Worm (Caenorhabditis elegans): ENCODE results near the gene snf-3.

snf-3 gene

DNA sequence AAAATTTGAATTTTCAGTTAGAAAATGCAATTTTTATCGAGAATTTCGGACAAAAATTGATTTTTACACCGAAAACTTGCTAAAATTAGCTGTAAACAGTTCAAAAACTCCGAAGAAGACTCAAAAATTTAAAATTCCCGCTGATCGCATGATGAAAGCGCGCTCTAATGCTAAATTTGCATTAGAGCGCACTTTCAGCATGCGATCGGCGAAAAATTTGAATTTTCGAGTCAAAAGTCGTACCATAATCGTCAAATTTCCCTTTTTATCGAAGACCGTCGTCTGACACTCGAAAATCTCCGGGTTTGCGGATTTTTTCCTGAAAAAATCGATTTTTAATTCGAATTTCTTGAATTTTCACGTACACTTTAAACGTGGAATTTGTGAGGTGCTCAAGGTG, 41.5 kb downstream of the snf-3 start:
- TF ChIP-seq nhr-67 (tag; optimal IDR thresholded peaks at IDR 0.05) = no peak

DNA sequence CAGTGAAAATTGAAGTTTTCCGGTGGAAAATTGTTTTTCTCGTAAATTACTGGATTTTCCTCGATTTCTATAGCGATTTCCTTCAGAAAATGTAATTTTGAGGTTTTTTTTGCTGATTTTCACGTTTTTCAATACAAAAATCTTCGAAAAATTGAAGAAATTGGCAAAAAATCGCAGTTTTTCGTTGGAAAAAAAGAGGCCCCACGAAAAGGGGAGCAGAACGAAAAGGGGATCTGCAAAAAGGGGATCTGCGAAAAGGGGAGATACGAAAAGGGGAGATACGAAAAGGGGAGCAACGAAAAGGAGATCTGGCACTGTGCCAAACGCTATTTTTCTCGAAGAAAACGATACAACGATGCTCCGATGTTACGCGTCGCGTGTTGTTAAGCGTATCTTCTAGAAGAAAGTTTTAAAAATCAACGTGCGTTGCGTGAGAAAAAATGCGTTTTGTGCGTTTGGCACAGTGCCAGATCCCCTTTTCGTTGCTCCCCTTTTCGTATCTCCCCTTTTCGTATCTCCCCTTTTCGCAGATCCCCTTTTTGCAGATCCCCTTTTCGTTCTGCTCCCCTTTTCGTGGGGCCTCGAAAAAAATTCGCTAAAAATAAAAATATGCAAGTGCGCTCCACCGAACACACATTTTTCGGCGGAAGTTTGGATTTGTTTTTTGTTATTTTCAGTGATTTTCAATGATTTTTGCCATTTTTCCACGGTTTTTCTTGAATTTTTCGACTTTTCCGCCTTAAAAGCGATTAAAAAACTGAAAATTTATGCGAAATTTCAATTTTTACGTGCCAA, 42.7 kb downstream of the snf-3 start:
- TF ChIP-seq lin-15B (tag; optimal IDR thresholded peaks at IDR 0.05) (peak; percentile 45), nhr-23 (tag; optimal IDR thresholded peaks at IDR 0.05) (peak; percentile 18), pha-4 (tag; optimal IDR thresholded peaks at IDR 0.05) (peak; percentile 23), lsy-12 (tag; optimal IDR thresholded peaks at IDR 0.05) (peak; percentile 56), lin-39 (tag; optimal IDR thresholded peaks at IDR 0.05) (peak; percentile 24)

DNA sequence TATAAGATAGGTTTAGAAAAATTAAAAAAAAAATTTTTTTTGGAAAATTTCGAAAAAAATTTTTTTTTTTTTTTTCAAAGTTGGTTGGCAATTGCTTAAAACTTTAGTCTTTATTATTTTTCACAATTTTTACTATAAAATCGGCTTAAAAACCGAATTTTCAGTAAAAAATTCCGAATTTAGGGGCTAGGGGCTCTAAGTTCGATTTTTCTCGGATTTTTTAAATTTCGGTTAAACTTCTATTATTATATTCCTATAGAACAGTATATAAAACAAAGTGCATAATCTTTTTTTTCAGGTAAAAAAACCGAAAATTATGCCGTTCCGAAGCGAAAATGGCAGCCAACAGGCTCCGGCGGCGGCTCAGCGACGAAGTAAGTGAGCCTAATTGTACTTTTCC, 44.7 kb downstream of the snf-3 start, which contains the start of gene pod-2:
pod-2 (plus strand) TSS at position 301 of the 400 bp plus-strand sequence.
- TF ChIP-seq ceh-28 (tag; optimal IDR thresholded peaks at IDR 0.05) (no peak), lsy-12 (tag; optimal IDR thresholded peaks at IDR 0.05) (no peak), R02D3.7 (tag; optimal IDR thresholded peaks at IDR 0.05) (no peak), nhr-25 (tag; optimal IDR thresholded peaks at IDR 0.05) (no peak), egl-27 (tag; optimal IDR thresholded peaks at IDR 0.05) (no peak), nhr-28 (tag; optimal IDR thresholded peaks at IDR 0.05) (no peak), lin-39 (tag; optimal IDR thresholded peaks at IDR 0.05) (no peak)

DNA sequence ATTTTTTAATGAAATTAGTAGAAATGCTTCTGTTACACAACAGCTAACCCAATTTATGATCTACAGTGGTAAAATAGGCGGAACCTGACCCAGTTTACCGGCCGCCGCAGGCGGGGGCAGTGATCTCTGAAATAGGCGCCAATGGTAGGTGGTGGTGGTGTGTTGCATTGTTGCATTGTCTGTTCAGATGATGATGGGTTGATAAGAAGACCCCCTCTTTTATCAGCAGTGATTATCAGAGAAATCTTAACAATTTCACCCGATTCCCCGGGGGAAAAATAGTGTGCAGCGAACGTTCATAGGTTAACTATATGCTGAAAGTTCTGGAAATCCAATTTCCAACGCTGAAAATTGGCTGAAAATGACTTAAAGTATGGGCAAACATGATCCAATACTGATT, 46.8 kb downstream of the snf-3 start:
- no peak for TF ChIP-seq ztf-11 (tag; optimal IDR thresholded peaks at IDR 0.05)
- TF ChIP-seq snpc-4 (tag; optimal IDR thresholded peaks at IDR 0.05) = no peak
- TF ChIP-seq mdl-1 (tag; optimal IDR thresholded peaks at IDR 0.05) = no peak
- no peak for TF ChIP-seq egl-27 (tag; optimal IDR thresholded peaks at IDR 0.05)
- no peak for TF ChIP-seq ama-1 (optimal IDR thresholded peaks at IDR 0.05)
- no peak for TF ChIP-seq nhr-76 (tag; optimal IDR thresholded peaks at IDR 0.05)
- peak; percentile 88 for TF ChIP-seq elt-2 (tag; optimal IDR thresholded peaks at IDR 0.05)
- no peak for TF ChIP-seq lin-39 (tag; optimal IDR thresholded peaks at IDR 0.05)
- no peak for TF ChIP-seq unc-62 (GFP tag; optimal IDR thresholded peaks at IDR 0.05)
- no peak for TF ChIP-seq fos-1 (tag; optimal IDR thresholded peaks at IDR 0.05)
- TF ChIP-seq elt-3 (tag; optimal IDR thresholded peaks at IDR 0.05) = no peak
- TF ChIP-seq pqm-1 (tag; optimal IDR thresholded peaks at IDR 0.05) = peak; percentile 71
- TF ChIP-seq eor-1 (tag; optimal IDR thresholded peaks at IDR 0.05) = no peak
- TF ChIP-seq ZK546.5 (tag; optimal IDR thresholded peaks at IDR 0.05) = no peak
- TF ChIP-seq hmg-11 (tag; optimal IDR thresholded peaks at IDR 0.05) = no peak
- no peak for TF ChIP-seq elt-1 (tag; optimal IDR thresholded peaks at IDR 0.05)
- TF ChIP-seq sea-2 (GFP tag; optimal IDR thresholded peaks at IDR 0.05) = no peak
- TF ChIP-seq ceh-9 (tag; optimal IDR thresholded peaks at IDR 0.05) = no peak

DNA sequence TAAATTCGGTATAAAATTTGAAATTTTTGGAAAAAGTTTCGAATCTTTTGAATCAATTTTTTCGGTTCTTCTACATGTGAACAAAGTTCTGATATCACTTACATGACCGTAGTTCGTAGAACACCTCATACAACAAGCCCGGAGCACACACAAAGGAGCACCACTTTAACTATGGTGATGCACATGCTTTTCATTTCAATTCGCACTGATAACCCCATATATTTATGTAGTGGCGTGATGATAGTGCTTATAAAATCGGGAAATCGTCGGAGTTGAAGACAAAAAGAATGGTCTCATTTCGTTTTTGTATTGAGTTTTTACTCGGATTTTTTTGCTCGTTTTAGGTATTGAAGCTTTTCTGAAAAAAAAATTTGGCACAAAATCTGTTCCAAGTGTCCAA, 48.9 kb downstream of the snf-3 start, which contains the start of gene W09B6.4:
W09B6.4 (minus strand) TSS at position 151 of the 400 bp plus-strand sequence.
- TF ChIP-seq nhr-76 (tag; optimal IDR thresholded peaks at IDR 0.05) (no peak), pha-4 (tag; optimal IDR thresholded peaks at IDR 0.05) (no peak), jun-1 (tag; optimal IDR thresholded peaks at IDR 0.05) (peak; percentile 54), nhr-237 (tag; optimal IDR thresholded peaks at IDR 0.05) (no peak), nhr-11 (tag; optimal IDR thresholded peaks at IDR 0.05) (no peak), pqm-1 (tag; optimal IDR thresholded peaks at IDR 0.05) (peak; percentile 94), elt-2 (tag; optimal IDR thresholded peaks at IDR 0.05) (peak; percentile 88), aly-2 (tag; optimal IDR thresholded peaks at IDR 0.05) (no peak)

DNA sequence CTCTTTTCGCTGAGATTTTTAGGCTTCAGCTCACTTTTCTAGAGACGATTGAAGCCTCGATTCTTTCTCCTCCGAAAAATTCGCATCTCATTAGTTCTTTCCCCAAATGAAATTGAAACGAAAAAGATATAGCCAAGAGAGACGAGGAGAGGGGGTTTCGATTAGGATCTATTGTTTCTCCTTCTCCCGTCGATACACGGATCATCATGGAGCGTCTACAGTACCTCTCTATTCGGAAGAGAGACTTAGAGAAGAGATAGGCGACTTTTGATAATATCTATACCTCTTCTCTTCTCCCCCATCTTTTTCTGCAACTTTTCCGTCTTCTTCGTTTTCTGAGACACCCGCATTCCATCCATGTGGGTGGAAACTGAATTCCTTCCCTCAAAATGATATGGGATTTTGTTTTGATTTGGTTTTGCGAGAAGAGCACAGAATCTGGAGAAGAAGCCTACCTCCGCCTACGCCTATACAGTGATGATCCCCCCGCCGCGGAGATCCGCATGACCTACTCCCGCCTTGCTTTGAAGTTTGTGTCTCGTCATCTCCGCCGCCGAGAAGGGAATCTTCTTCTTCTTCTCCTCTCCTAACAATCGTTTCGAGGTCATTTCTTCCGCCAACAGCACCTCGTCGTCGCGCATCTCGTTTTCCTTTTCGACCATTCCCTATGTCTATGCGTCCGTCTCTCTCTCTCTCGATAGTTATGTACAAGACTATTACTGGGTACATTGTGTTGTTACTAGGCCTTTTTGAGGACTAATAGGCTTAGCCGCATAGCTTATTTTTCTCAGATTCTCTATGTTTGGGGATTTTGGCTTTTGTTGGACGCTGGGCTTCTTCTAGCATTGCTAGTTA, 50.1 kb downstream of the snf-3 start:
- TF ChIP-seq daf-12 (tag; optimal IDR thresholded peaks at IDR 0.05) = no peak
- TF ChIP-seq elt-1 (tag; optimal IDR thresholded peaks at IDR 0.05) = peak; percentile 43
- TF ChIP-seq nhr-11 (tag; optimal IDR thresholded peaks at IDR 0.05) = no peak
- peak; percentile 44 for TF ChIP-seq nhr-25 (tag; optimal IDR thresholded peaks at IDR 0.05)
- TF ChIP-seq nhr-23 (tag; optimal IDR thresholded peaks at IDR 0.05) = peak; percentile 17
- no peak for TF ChIP-seq eor-1 (tag; optimal IDR thresholded peaks at IDR 0.05)
